Worm (Caenorhabditis elegans) whole organism, L4/young adult: ENCODE data around the gene myo-2.

Source experiments
- W03F9.2 ChIP-seq: fragments of 150-350 bp; optimal IDR thresholded peaks from 2 replicates; lab custom pipeline; 2014; ENCODE audit warnings: missing biosample characterization, missing genetic modification characterization
- dao-5 ChIP-seq: sonication (generic microtip); optimal IDR thresholded peaks from 2 replicates; lab custom pipeline; 2016; ENCODE audit warnings: missing genotype, missing genetic modification characterization, moderate library complexity, missing compliant biosample characterization
- him-1 ChIP-seq: sonication (generic microtip); optimal IDR thresholded peaks from 2 replicates; lab custom pipeline; 2016; ENCODE audit warnings: missing genotype, missing genetic modification reagents, missing genetic modification characterization, missing compliant biosample characterization

DNA sequence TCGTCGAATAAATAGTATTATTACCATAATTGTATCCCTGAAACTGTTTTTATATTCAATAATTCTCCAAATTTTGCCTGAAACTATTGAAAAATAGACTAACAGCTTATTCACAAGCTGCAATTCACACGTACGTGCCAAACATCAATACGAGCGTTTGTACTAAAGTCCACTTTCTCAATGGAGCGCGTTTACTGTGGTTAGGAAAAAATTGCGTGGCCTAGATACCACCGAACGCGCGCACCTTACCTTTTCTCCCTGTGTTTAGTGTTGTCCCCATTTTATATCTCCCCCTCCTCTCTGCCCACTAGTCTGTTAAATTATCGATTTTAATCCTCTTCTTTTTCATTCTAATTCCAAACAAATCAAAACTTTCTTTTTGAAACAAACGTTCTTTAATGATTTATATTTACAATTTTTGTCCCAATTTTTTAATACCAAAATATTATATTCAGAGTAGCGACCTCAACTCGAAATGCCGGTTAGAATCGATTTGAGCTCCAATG, 13.5 kb upstream of the myo-2 start, which contains the start of the genes T18D3.9 and T18D3.1:
- TF ChIP-seq him-1 (no peak), W03F9.2 (tag; lab: Kevin White, UChicago) (no peak), dao-5 (no peak)
